Worm (Caenorhabditis elegans) whole organism, early embryonic: ENCODE results near the gene T05G5.5.

Experiments
- F13C5.2 ChIP-seq: sonication (generic microtip); optimal IDR thresholded peaks from 2 replicates; lab custom pipeline; 2017; ENCODE audit warnings: mild to moderate bottlenecking, missing genetic modification characterization, inconsistent platforms, missing compliant biosample characterization
- aly-1 ChIP-seq: sonication (generic microtip); optimal IDR thresholded peaks from 2 replicates; lab custom pipeline; 2016; ENCODE audit warnings: missing genetic modification characterization, missing compliant biosample characterization
- ama-1 ChIP-seq: fragments of 150-350 bp; optimal IDR thresholded peaks from 2 replicates; lab custom pipeline; 2014
- ceh-13 ChIP-seq: fragments of 200-800 bp; sonication (Bioruptor generic); optimal IDR thresholded peaks from 2 replicates; lab custom pipeline; 2018; ENCODE audit warnings: mild to moderate bottlenecking, missing genetic modification characterization, missing compliant biosample characterization
- ceh-36 ChIP-seq: sonication (generic microtip); optimal IDR thresholded peaks from 2 replicates; lab custom pipeline; 2016; ENCODE audit warnings: missing genetic modification characterization, inconsistent platforms, missing compliant biosample characterization
- ets-7 ChIP-seq: sonication (generic microtip); optimal IDR thresholded peaks from 2 replicates; lab custom pipeline; 2016; ENCODE audit warnings: missing genotype, missing genetic modification characterization, missing compliant biosample characterization
- flt-1 ChIP-seq: fragments of 200-800 bp; sonication (Bioruptor generic); IDR thresholded peaks from 2 replicates; pipeline ENCODE4 v1.3.6; 2022; ENCODE audit warnings: missing genetic modification characterization, missing compliant biosample characterization
- hmbx-1 ChIP-seq: sonication (generic microtip); optimal IDR thresholded peaks from 2 replicates; lab custom pipeline; 2016; ENCODE audit warnings: mild to moderate bottlenecking, missing genetic modification characterization, missing compliant biosample characterization
- hmg-4 ChIP-seq: fragments of 200-800 bp; sonication (Bioruptor generic); optimal IDR thresholded peaks from 2 replicates; lab custom pipeline; 2018; ENCODE audit warnings: mild to moderate bottlenecking, missing genetic modification characterization, missing compliant biosample characterization
- hnd-1 ChIP-seq: sonication (generic microtip); optimal IDR thresholded peaks from 2 replicates; lab custom pipeline; 2016; ENCODE audit warnings: missing genetic modification characterization, missing compliant biosample characterization
- scrt-1 ChIP-seq: fragments of 200-800 bp; sonication (Bioruptor generic); IDR thresholded peaks from 2 replicates; pipeline ENCODE4 v1.3.6; 2022; ENCODE audit warnings: missing genetic modification characterization, missing compliant biosample characterization
- sea-1 ChIP-seq: fragments of 200-800 bp; sonication (Bioruptor generic); conservative IDR thresholded peaks from 2 replicates; pipeline ENCODE4 v1.3.6; 2022; ENCODE audit warnings: missing genetic modification characterization, missing compliant biosample characterization
- tbx-11 ChIP-seq: fragments of 200-800 bp; sonication (Bioruptor generic); IDR thresholded peaks from 2 replicates; pipeline ENCODE4 v1.3.6; 2022; ENCODE audit warnings: missing genetic modification characterization, missing compliant biosample characterization
- tbx-37 ChIP-seq: fragments of 200-800 bp; sonication (Bioruptor generic); conservative IDR thresholded peaks from 2 replicates; pipeline ENCODE4 v1.3.6; 2022; ENCODE audit warnings: missing genetic modification reagents, missing genetic modification characterization, missing compliant biosample characterization

ce11 chrIII:9765465-9765900 is 14.3 kb upstream of the T05G5.5 start:
- TF ChIP-seq ama-1: peak; percentile 98
- TF ChIP-seq F13C5.2 (tag; lab: Kevin White, UChicago): peak; percentile 96
- TF ChIP-seq tbx-11 (GFP tag; lab: Robert Waterston, UW): peak; percentile 83
- TF ChIP-seq aly-1 (tag; lab: Kevin White, UChicago): peak; percentile 40
- TF ChIP-seq ets-7 (tag; lab: Kevin White, UChicago): no peak
- peak; percentile 89 for TF ChIP-seq hmg-4 (GFP tag; lab: Kevin White, UChicago)
- peak; percentile 81 for TF ChIP-seq scrt-1 (GFP tag; lab: Robert Waterston, UW)
- TF ChIP-seq sea-1 (GFP tag; lab: Robert Waterston, UW): peak; percentile 96
- peak; percentile 89 for TF ChIP-seq flt-1 (GFP tag; lab: Robert Waterston, UW)
- peak; percentile 26 for TF ChIP-seq hnd-1 (tag; lab: Kevin White, UChicago)
- peak; percentile 54 for TF ChIP-seq ceh-13 (GFP tag; lab: Kevin White, UChicago)
- TF ChIP-seq tbx-37 (GFP tag; lab: Robert Waterston, UW): peak; percentile 80; the same call in 1 of the 2 replicates
- TF ChIP-seq hmbx-1: peak; percentile 81
- peak; percentile 87 for TF ChIP-seq ceh-36 (tag; lab: Kevin White, UChicago)
